Worm (Caenorhabditis elegans): ENCODE measurements around the gene C09B9.85.

DNA sequence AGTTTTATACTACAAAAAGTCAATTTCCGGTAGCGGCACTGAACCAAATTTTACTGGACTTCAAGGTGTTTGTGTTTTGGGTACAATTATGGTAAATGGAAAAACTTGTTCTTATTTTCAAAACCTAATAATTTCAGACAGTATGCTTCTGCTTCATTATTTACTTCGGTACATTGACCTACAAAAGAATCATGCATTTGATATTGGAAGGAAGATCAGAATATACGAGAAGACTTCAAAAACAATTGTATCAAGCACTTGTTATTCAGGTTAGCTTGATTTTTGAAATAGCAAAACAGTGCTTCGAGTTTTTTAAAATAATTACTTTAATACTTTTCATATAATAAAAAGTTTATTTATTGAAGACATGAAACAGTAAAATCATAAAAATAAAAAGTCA lies 32.4 kb downstream of the C09B9.85 start:
- TF ChIP-seq nhr-12 (tag; optimal IDR thresholded peaks at IDR 0.05) (no peak), elt-3 (tag; optimal IDR thresholded peaks at IDR 0.05) (no peak), unc-62 (GFP tag; optimal IDR thresholded peaks at IDR 0.05) (no peak), lin-39 (tag; optimal IDR thresholded peaks at IDR 0.05) (no peak), ama-1 (optimal IDR thresholded peaks at IDR 0.05) (no peak), aly-2 (tag; optimal IDR thresholded peaks at IDR 0.05) (no peak), nhr-77 (tag; optimal IDR thresholded peaks at IDR 0.05) (no peak), ztf-11 (tag; optimal IDR thresholded peaks at IDR 0.05) (no peak)

All from whole organism, L2 larva.